Worm (Caenorhabditis elegans): ENCODE data around the gene mom-2.

The mom-2 gene

ce11 chrV:8355435-8356212, at the start of gene mom-2:
Gene mom-2 (plus strand): TSS chrV:8355988.
- TF ChIP-seq mab-5 (tag; optimal IDR thresholded peaks at IDR 0.05) (no peak), lin-13 (tag; optimal IDR thresholded peaks at IDR 0.05) (no peak), unc-62 (GFP tag; optimal IDR thresholded peaks at IDR 0.05) (no peak), ceh-39 (tag; optimal IDR thresholded peaks at IDR 0.05) (no peak), lsy-2 (tag; optimal IDR thresholded peaks at IDR 0.05) (no peak), lin-32 (GFP tag; optimal IDR thresholded peaks at IDR 0.05) (no peak)

- TF ChIP-seq lsy-2 (tag; optimal IDR thresholded peaks at IDR 0.05) = no peak
- no peak for TF ChIP-seq drap-1 (GFP tag; optimal IDR thresholded peaks at IDR 0.05)
- TF ChIP-seq mls-2 (tag; optimal IDR thresholded peaks at IDR 0.05) = no peak
- TF ChIP-seq blmp-1 (tag; optimal IDR thresholded peaks at IDR 0.05) = no peak
- TF ChIP-seq elt-3 (tag; optimal IDR thresholded peaks at IDR 0.05) = no peak
These were observed 49.4 kb upstream of the mom-2 start, which contains the start of gene W02D7.8 for ce11 chrV:8306366-8306765. Gene W02D7.8 (minus strand): TSS chrV:8306466.

ce11 chrV:8307013-8307412, 48.8 kb upstream of the mom-2 start:
- no peak for TF ChIP-seq M03D4.4 (tag; optimal IDR thresholded peaks at IDR 0.05)
- no peak for TF ChIP-seq unc-120 (tag; optimal IDR thresholded peaks at IDR 0.05; ENCODE audit: poor library complexity, severe bottlenecking)
- no peak for TF ChIP-seq nhr-28 (tag; optimal IDR thresholded peaks at IDR 0.05)
- no peak for TF ChIP-seq mab-5 (tag; optimal IDR thresholded peaks at IDR 0.05)
- TF ChIP-seq nhr-76 (tag; optimal IDR thresholded peaks at IDR 0.05) = no peak
- TF ChIP-seq nhr-237 (tag; optimal IDR thresholded peaks at IDR 0.05) = no peak
- TF ChIP-seq nhr-12 (tag; optimal IDR thresholded peaks at IDR 0.05) = no peak
- TF ChIP-seq bed-3 (GFP tag; optimal IDR thresholded peaks at IDR 0.05) = no peak
- no peak for TF ChIP-seq tbx-8 (GFP tag; optimal IDR thresholded peaks at IDR 0.05)
- no peak for TF ChIP-seq unc-62 (GFP tag; optimal IDR thresholded peaks at IDR 0.05)
- TF ChIP-seq zip-8 (tag; optimal IDR thresholded peaks at IDR 0.05) = no peak
- no peak for TF ChIP-seq drap-1 (GFP tag; optimal IDR thresholded peaks at IDR 0.05)
- no peak for TF ChIP-seq sem-2 (GFP tag; optimal IDR thresholded peaks at IDR 0.05)
- TF ChIP-seq ces-1 (GFP tag; optimal IDR thresholded peaks at IDR 0.05) = no peak
- TF ChIP-seq snpc-4 (tag; optimal IDR thresholded peaks at IDR 0.05) = no peak
- no peak for TF ChIP-seq blmp-1 (tag; optimal IDR thresholded peaks at IDR 0.05)
- TF ChIP-seq sptf-1 (tag; optimal IDR thresholded peaks at IDR 0.05) = no peak
- TF ChIP-seq mep-1 (tag; optimal IDR thresholded peaks at IDR 0.05) = no peak
- no peak for TF ChIP-seq mls-2 (tag; optimal IDR thresholded peaks at IDR 0.05)

- TF ChIP-seq M03D4.4 (tag; optimal IDR thresholded peaks at IDR 0.05) (no peak), nhr-237 (tag; optimal IDR thresholded peaks at IDR 0.05) (no peak), ham-2 (GFP tag; optimal IDR thresholded peaks at IDR 0.05) (no peak), mls-2 (tag; optimal IDR thresholded peaks at IDR 0.05) (no peak), ztf-11 (tag; optimal IDR thresholded peaks at IDR 0.05) (no peak), elt-1 (tag; optimal IDR thresholded peaks at IDR 0.05; ENCODE audit: borderline replicate concordance, insufficient read depth) (no peak), ceh-83 (GFP tag; optimal IDR thresholded peaks at IDR 0.05) (no peak), mep-1 (tag; optimal IDR thresholded peaks at IDR 0.05) (no peak), drap-1 (GFP tag; optimal IDR thresholded peaks at IDR 0.05) (no peak), tbx-8 (GFP tag; optimal IDR thresholded peaks at IDR 0.05) (no peak), mab-5 (tag; optimal IDR thresholded peaks at IDR 0.05) (no peak), lin-13 (tag; optimal IDR thresholded peaks at IDR 0.05) (no peak), pha-4 (tag; optimal IDR thresholded peaks at IDR 0.05) (no peak)
These were observed 48.1 kb upstream of the mom-2 start, which contains the start of gene clec-218 for ce11 chrV:8307681-8308080. Gene clec-218 (plus strand): TSS chrV:8307942.

- no peak for TF ChIP-seq lin-13 (tag; optimal IDR thresholded peaks at IDR 0.05)
- no peak for TF ChIP-seq elt-3 (tag; optimal IDR thresholded peaks at IDR 0.05)
- no peak for TF ChIP-seq sptf-1 (tag; optimal IDR thresholded peaks at IDR 0.05)
- TF ChIP-seq unc-39 (tag; optimal IDR thresholded peaks at IDR 0.05) = no peak
- no peak for TF ChIP-seq ham-2 (GFP tag; optimal IDR thresholded peaks at IDR 0.05)
- TF ChIP-seq zip-8 (tag; optimal IDR thresholded peaks at IDR 0.05) = no peak
- TF ChIP-seq unc-62 (GFP tag; optimal IDR thresholded peaks at IDR 0.05) = no peak
- no peak for TF ChIP-seq nhr-237 (tag; optimal IDR thresholded peaks at IDR 0.05)
- no peak for TF ChIP-seq sem-2 (GFP tag; optimal IDR thresholded peaks at IDR 0.05)
- no peak for TF ChIP-seq lsy-2 (tag; optimal IDR thresholded peaks at IDR 0.05)
- no peak for TF ChIP-seq bed-3 (GFP tag; optimal IDR thresholded peaks at IDR 0.05)
- no peak for TF ChIP-seq elt-1 (tag; optimal IDR thresholded peaks at IDR 0.05; ENCODE audit: borderline replicate concordance, insufficient read depth)
- no peak for TF ChIP-seq tbx-8 (GFP tag; optimal IDR thresholded peaks at IDR 0.05)
- no peak for TF ChIP-seq mab-5 (tag; optimal IDR thresholded peaks at IDR 0.05)
- TF ChIP-seq nhr-76 (tag; optimal IDR thresholded peaks at IDR 0.05) = no peak
- no peak for TF ChIP-seq ztf-11 (tag; optimal IDR thresholded peaks at IDR 0.05)
- TF ChIP-seq ces-1 (GFP tag; optimal IDR thresholded peaks at IDR 0.05) = no peak
These were observed 44.6 kb upstream of the mom-2 start, which contains the start of gene W02D7.12 for ce11 chrV:8311210-8311609. Gene W02D7.12 (plus strand): TSS chrV:8311510.
